Worm (Caenorhabditis elegans): ENCODE data around the gene ttbk-4.

ce11 chrIV:10046005-10046404 is 28.9 kb downstream of the ttbk-4 start:
- TF ChIP-seq hmg-4 (GFP tag; optimal IDR thresholded peaks at IDR 0.05) (no peak), ama-1 (optimal IDR thresholded peaks at IDR 0.05) (no peak), F13C5.2 (tag; optimal IDR thresholded peaks at IDR 0.05) (no peak), flt-1 (GFP tag; IDR thresholded peaks at IDR 0.05) (no peak), sea-1 (GFP tag; conservative IDR thresholded peaks at IDR 0.05) (no peak), hmbx-1 (tag; optimal IDR thresholded peaks at IDR 0.05) (no peak), ceh-13 (GFP tag; optimal IDR thresholded peaks at IDR 0.05) (no peak), B0310.2 (tag; optimal IDR thresholded peaks at IDR 0.05) (no peak), hnd-1 (tag; optimal IDR thresholded peaks at IDR 0.05) (no peak), tra-4 (tag; optimal IDR thresholded peaks at IDR 0.05) (no peak), ets-7 (tag; optimal IDR thresholded peaks at IDR 0.05) (no peak), tbx-11 (GFP tag; IDR thresholded peaks at IDR 0.05) (no peak), tbx-37 (GFP tag; conservative IDR thresholded peaks at IDR 0.05) (no peak), pes-1 (GFP tag; IDR thresholded peaks at IDR 0.05) (no peak)
